Fruit fly (Drosophila melanogaster) whole organism, embryonic: ENCODE measurements around the gene Naxe.

Experiments used
- CG1024 ChIP-seq: fragments of 200-800 bp; sonication (Bioruptor generic); IDR thresholded peaks from 2 replicates; pipeline ENCODE4 v1.3.6; 2022; ENCODE audit warnings: missing biosample characterization, missing genetic modification characterization
- CG10959 ChIP-seq: fragments of 200-800 bp; sonication (Bioruptor generic); IDR thresholded peaks from 2 replicates; pipeline ENCODE4 v1.3.6; 2022; ENCODE audit warnings: missing biosample characterization, missing genetic modification characterization
- CG11085 ChIP-seq: fragments of 200-800 bp; sonication (Bioruptor generic); IDR thresholded peaks from 2 replicates; pipeline ENCODE4 v1.3.6; 2022; ENCODE audit warnings: missing biosample characterization, missing genetic modification characterization
- CG11504 ChIP-seq: fragments of 200-800 bp; sonication (Bioruptor generic); optimal IDR thresholded peaks from 3 replicates; lab custom pipeline; 2019; ENCODE audit warnings: missing biosample characterization, mild to moderate bottlenecking, missing genetic modification characterization, moderate library complexity
- CG1233 ChIP-seq: fragments of 200-800 bp; sonication (Bioruptor generic); optimal IDR thresholded peaks from 4 replicates; lab custom pipeline; 2018; ENCODE audit warnings: missing biosample characterization, mild to moderate bottlenecking, missing genetic modification characterization
- CG12942 ChIP-seq: fragments of 200-800 bp; sonication (Bioruptor generic); optimal IDR thresholded peaks from 3 replicates; lab custom pipeline; 2016; ENCODE audit warnings: missing biosample characterization, missing genetic modification characterization
- CG14050 ChIP-seq: fragments of 200-800 bp; sonication (Bioruptor generic); IDR thresholded peaks from 3 replicates; pipeline ENCODE4 v1.3.6; 2022; ENCODE audit warnings: missing biosample characterization, missing genetic modification characterization
- CG17361 ChIP-seq: fragments of 200-800 bp; sonication (Bioruptor generic); IDR thresholded peaks from 3 replicates; pipeline ENCODE4 v1.3.6; 2022; ENCODE audit warnings: missing biosample characterization, missing genetic modification characterization
- CG18011 ChIP-seq: fragments of 200-800 bp; sonication (Bioruptor generic); optimal IDR thresholded peaks from 2 replicates; lab custom pipeline; 2017; ENCODE audit warnings: missing biosample characterization, missing genetic modification characterization, mild to moderate bottlenecking, moderate library complexity, missing genotype
- CG1832 ChIP-seq: fragments of 200-800 bp; sonication (Bioruptor generic); optimal IDR thresholded peaks from 2 replicates; lab custom pipeline; 2017; ENCODE audit warnings: missing biosample characterization, mild to moderate bottlenecking, missing genetic modification characterization, inconsistent platforms
- CG18764 ChIP-seq: fragments of 200-800 bp; sonication (Bioruptor generic); optimal IDR thresholded peaks from 3 replicates; lab custom pipeline; 2016; ENCODE audit warnings: missing biosample characterization, missing genetic modification characterization
- CG2712 ChIP-seq: fragments of 200-800 bp; optimal IDR thresholded peaks from 3 replicates; lab custom pipeline; 2019; ENCODE audit warnings: missing biosample characterization, mild to moderate bottlenecking, missing genetic modification characterization, moderate library complexity
- CG30431 ChIP-seq: fragments of 200-800 bp; sonication (Bioruptor generic); optimal IDR thresholded peaks from 2 replicates; lab custom pipeline; 2017; ENCODE audit warnings: missing biosample characterization, missing genetic modification characterization
- CG31224 ChIP-seq: fragments of 200-800 bp; sonication (Bioruptor generic); IDR thresholded peaks from 2 replicates; pipeline ENCODE4 v1.3.6; 2022; ENCODE audit warnings: missing biosample characterization, missing genetic modification characterization
- CG4360 ChIP-seq: fragments of 200-800 bp; sonication (Bioruptor generic); IDR thresholded peaks from 2 replicates; pipeline ENCODE4 v1.3.6; 2022; ENCODE audit warnings: missing biosample characterization, missing genetic modification characterization
- CG5245 ChIP-seq: fragments of 200-800 bp; sonication (Bioruptor generic); optimal IDR thresholded peaks from 3 replicates; lab custom pipeline; 2016; ENCODE audit warnings: missing biosample characterization, missing genetic modification characterization
- CG5953 ChIP-seq: fragments of 200-800 bp; sonication (Bioruptor generic); IDR thresholded peaks from 2 replicates; pipeline ENCODE4 v1.3.6; 2022; ENCODE audit warnings: missing biosample characterization, missing genetic modification characterization
- CG6689 ChIP-seq: fragments of 200-800 bp; sonication (Bioruptor generic); IDR thresholded peaks from 2 replicates; pipeline ENCODE4 v1.3.6; 2022; ENCODE audit warnings: missing biosample characterization, missing genetic modification characterization
- CG7963 ChIP-seq: fragments of 200-800 bp; sonication (Bioruptor generic); IDR thresholded peaks from 3 replicates; pipeline ENCODE4 v1.3.6; 2022; ENCODE audit warnings: missing biosample characterization, missing genetic modification characterization; ENCODE audit not compliant: partially characterized antibody
- CG8290 ChIP-seq, 3 experiments: fragments of 200-800 bp; sonication (Bioruptor generic); optimal IDR thresholded peaks; 2 replicates each; lab custom pipeline; 2016 to 2019; ENCODE audit warnings: missing biosample characterization in 3 of 3, missing genetic modification characterization in 3 of 3, mild to moderate bottlenecking in 2 of 3, moderate library complexity in 1 of 3
- CG9609 ChIP-seq: fragments of 200-800 bp; sonication (Bioruptor generic); optimal IDR thresholded peaks from 3 replicates; lab custom pipeline; 2016; ENCODE audit warnings: missing biosample characterization, missing genetic modification characterization
- E2f2 ChIP-seq: fragments of 200-800 bp; sonication (Bioruptor generic); IDR thresholded peaks from 2 replicates; pipeline ENCODE4 v1.3.6; 2022; ENCODE audit warnings: missing biosample characterization, missing genetic modification characterization
- Elba2 ChIP-seq: fragments of 200-800 bp; sonication (Bioruptor generic); optimal IDR thresholded peaks from 3 replicates; lab custom pipeline; 2016; ENCODE audit warnings: missing biosample characterization, missing genetic modification characterization
- HLH4C ChIP-seq: fragments of 200-800 bp; sonication (Bioruptor generic); IDR thresholded peaks from 3 replicates; pipeline ENCODE4 v1.3.6; 2022; ENCODE audit warnings: missing biosample characterization, missing genetic modification characterization; ENCODE audit not compliant: partially characterized antibody
- Hey ChIP-seq: fragments of 200-800 bp; sonication (Bioruptor generic); optimal IDR thresholded peaks from 3 replicates; lab custom pipeline; 2018; ENCODE audit warnings: missing biosample characterization, mild to moderate bottlenecking, missing genetic modification characterization
- Hr39 ChIP-seq: fragments of >200 bp; optimal IDR thresholded peaks from 2 replicates; lab custom pipeline; 2017
- MESR4 ChIP-seq: fragments of 200-800 bp; sonication (Bioruptor generic); optimal IDR thresholded peaks from 2 replicates; lab custom pipeline; 2018; ENCODE audit warnings: missing biosample characterization, mild to moderate bottlenecking, missing genetic modification characterization, moderate library complexity
- MTF-1 ChIP-seq: fragments of 200-800 bp; sonication (Bioruptor generic); optimal IDR thresholded peaks from 2 replicates; lab custom pipeline; 2018; ENCODE audit warnings: missing biosample characterization, mild to moderate bottlenecking, missing genetic modification characterization, borderline replicate concordance
- Optix ChIP-seq: fragments of 200-800 bp; sonication (Bioruptor generic); IDR thresholded peaks from 3 replicates; pipeline ENCODE4 v1.3.6; 2022; ENCODE audit warnings: missing biosample characterization, missing genetic modification characterization
- Sin3A ChIP-seq: fragments of >200 bp; optimal IDR thresholded peaks from 2 replicates; lab custom pipeline; 2018
- Spps ChIP-seq: fragments of 200-800 bp; sonication (Bioruptor generic); optimal IDR thresholded peaks from 2 replicates; lab custom pipeline; 2018; ENCODE audit warnings: missing biosample characterization, mild to moderate bottlenecking, missing genetic modification characterization
- Taf1 ChIP-seq: fragments of 200-800 bp; sonication (Bioruptor generic); IDR thresholded peaks from 2 replicates; pipeline ENCODE4 v1.3.6; 2022; ENCODE audit warnings: missing biosample characterization, missing genetic modification characterization
- bbx ChIP-seq: fragments of 200-800 bp; sonication (Bioruptor generic); IDR thresholded peaks from 2 replicates; pipeline ENCODE4 v1.3.6; 2022; ENCODE audit warnings: missing biosample characterization, missing genetic modification characterization; ENCODE audit not compliant: partially characterized antibody
- bigmax ChIP-seq: fragments of 200-800 bp; sonication (Bioruptor generic); optimal IDR thresholded peaks from 2 replicates; lab custom pipeline; 2018; ENCODE audit warnings: missing biosample characterization, mild to moderate bottlenecking, missing genetic modification characterization
- dpn ChIP-seq, 2 experiments: fragments of 200-800 bp; sonication (Bioruptor generic); optimal IDR thresholded peaks; 3 replicates each; lab custom pipeline; 2016; ENCODE audit warnings: missing biosample characterization in 2 of 2, missing genetic modification characterization in 2 of 2
- emc ChIP-seq: fragments of 200-800 bp; sonication (Bioruptor generic); optimal IDR thresholded peaks from 2 replicates; lab custom pipeline; 2016; ENCODE audit warnings: missing biosample characterization, missing genetic modification characterization
- ems ChIP-seq: fragments of 200-800 bp; sonication (Bioruptor generic); optimal IDR thresholded peaks from 3 replicates; lab custom pipeline; 2016; ENCODE audit warnings: missing biosample characterization, missing genetic modification characterization
- fd3F ChIP-seq: fragments of 200-800 bp; sonication (Bioruptor generic); optimal IDR thresholded peaks from 2 replicates; lab custom pipeline; 2018; ENCODE audit warnings: missing biosample characterization, mild to moderate bottlenecking, missing genetic modification characterization, moderate library complexity
- ftz-f1 ChIP-seq: fragments of 200-800 bp; sonication (Bioruptor generic); optimal IDR thresholded peaks from 2 replicates; lab custom pipeline; 2016; ENCODE audit warnings: missing biosample characterization, missing genetic modification characterization
- gce ChIP-seq: fragments of 200-800 bp; sonication (Bioruptor generic); IDR thresholded peaks from 3 replicates; pipeline ENCODE4 v1.3.6; 2022; ENCODE audit warnings: missing biosample characterization, missing genetic modification characterization
- h ChIP-seq: fragments of >200 bp; optimal IDR thresholded peaks from 2 replicates; lab custom pipeline; 2017
- hkb ChIP-seq, 2 experiments: fragments of 200-800 bp in 1 of 2; fragments of >200 bp in 1 of 2; sonication (Bioruptor generic) in 1 of 2; IDR thresholded peaks in 1 of 2; optimal IDR thresholded peaks in 1 of 2; 2 replicates each; pipeline versions ENCODE4 v1.3.6 to Lab custom; 2017 to 2022; ENCODE audit warnings: missing biosample characterization in 1 of 2, missing genetic modification characterization in 1 of 2
- org-1 ChIP-seq: fragments of 200-800 bp; sonication (Bioruptor generic); optimal IDR thresholded peaks from 2 replicates; lab custom pipeline; 2017; ENCODE audit warnings: missing biosample characterization, missing genetic modification characterization
- pzg ChIP-seq: fragments of 200-800 bp; sonication (Bioruptor generic); optimal IDR thresholded peaks from 3 replicates; lab custom pipeline; 2018; ENCODE audit warnings: missing biosample characterization, mild to moderate bottlenecking, missing genetic modification characterization, moderate library complexity
- row ChIP-seq: fragments of 200-800 bp; sonication (Bioruptor generic); IDR thresholded peaks from 3 replicates; pipeline ENCODE4 v1.3.6; 2022; ENCODE audit warnings: missing biosample characterization, missing genetic modification characterization
- sens ChIP-seq: fragments of 200-800 bp; sonication (Bioruptor generic); peaks from one replicate; lab custom pipeline; 2016; ENCODE audit warnings: missing biosample characterization, missing genetic modification characterization
- sens-2 ChIP-seq: fragments of 200-800 bp; sonication (Bioruptor generic); IDR thresholded peaks from 2 replicates; pipeline ENCODE4 v1.3.6; 2022; ENCODE audit warnings: missing biosample characterization, missing genetic modification characterization
- sim ChIP-seq: fragments of 200-800 bp; sonication (Bioruptor generic); IDR thresholded peaks from 2 replicates; pipeline ENCODE4 v1.3.6; 2022; ENCODE audit warnings: missing biosample characterization, missing genetic modification characterization
- sug ChIP-seq: fragments of 200-800 bp; optimal IDR thresholded peaks from 2 replicates; lab custom pipeline; 2019; ENCODE audit warnings: missing biosample characterization, mild to moderate bottlenecking, missing genetic modification characterization, moderate library complexity
- vnd ChIP-seq: fragments of 200-800 bp; sonication (Bioruptor generic); IDR thresholded peaks from 3 replicates; pipeline ENCODE4 v1.3.6; 2022; ENCODE audit warnings: missing biosample characterization, missing genetic modification characterization; ENCODE audit not compliant: partially characterized antibody
- zen ChIP-seq: fragments of 200-800 bp; sonication (Bioruptor generic); optimal IDR thresholded peaks from 3 replicates; lab custom pipeline; 2018; ENCODE audit warnings: missing biosample characterization, mild to moderate bottlenecking, missing genetic modification characterization, moderate library complexity
- zen2 ChIP-seq: fragments of 200-800 bp; sonication (Bioruptor generic); IDR thresholded peaks from 3 replicates; pipeline ENCODE4 v1.3.6; 2022; ENCODE audit warnings: missing biosample characterization, missing genetic modification characterization; ENCODE audit not compliant: partially characterized antibody

Naxe gene

DNA sequence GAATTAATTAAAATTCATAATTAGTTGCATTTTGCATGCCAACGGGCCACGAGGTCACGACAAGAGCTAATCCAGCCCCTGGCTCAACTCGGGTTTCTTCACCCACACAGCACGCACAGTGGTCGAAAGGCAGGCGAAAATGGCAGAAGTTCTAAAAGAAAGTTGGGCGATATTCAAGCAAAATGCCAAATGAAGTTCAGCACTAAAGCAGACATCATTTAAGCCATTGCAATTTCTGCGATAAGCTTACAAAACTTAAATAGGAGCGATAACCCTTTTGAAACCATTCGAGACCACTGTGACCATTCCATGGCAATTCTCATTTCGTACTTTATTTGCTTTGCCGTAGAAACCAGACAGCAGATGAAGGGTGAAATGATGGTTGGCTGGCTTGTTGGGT, 18.4 kb downstream of the Naxe start (continued):
- TF ChIP-seq CG17361 (GFP tag; lab: Robert Waterston, UW) (no peak), Taf1 (no peak), bbx (GFP tag; lab: Robert Waterston, UW) (no peak), Sin3A (lab: Kevin White, UChicago) (no peak), CG14050 (GFP tag; lab: Robert Waterston, UW) (peak; percentile 34; the same call in 1 of the 3 replicates), HLH4C (no peak), CG5953 (GFP tag; lab: Robert Waterston, UW) (no peak), E2f2 (GFP tag; lab: Robert Waterston, UW) (no peak), sug (tag; lab: Kevin White, UChicago) (no peak), CG2712 (tag; lab: Kevin White, UChicago) (peak; percentile 43), CG30431 (GFP tag; lab: Kevin White, UChicago) (peak; percentile 41), ftz-f1 (GFP tag; lab: Kevin White, UChicago) (no peak), CG10959 (GFP tag; lab: Robert Waterston, UW) (peak; percentile 45; the same call in 1 of the 2 replicates), sens (GFP tag; lab: Kevin White, UChicago) (peak; percentile 89), Elba2 (GFP tag; lab: Kevin White, UChicago) (no peak), zen (tag; lab: Kevin White, UChicago) (no peak), CG11504 (tag; lab: Kevin White, UChicago) (peak; percentile 62), fd3F (GFP tag; lab: Kevin White, UChicago) (no peak), hkb (optimal IDR thresholded peaks at IDR 0.05; lab: Kevin White, UChicago) (no peak), hkb (GFP tag; IDR thresholded peaks at IDR 0.05; lab: Robert Waterston, UW) (peak; percentile 51), Hr39 (lab: Kevin White, UChicago) (no peak), CG4360 (GFP tag; lab: Robert Waterston, UW) (no peak), bigmax (GFP tag; lab: Kevin White, UChicago) (no peak), row (GFP tag; lab: Robert Waterston, UW) (peak; percentile 70), CG18764 (peak; percentile 11), org-1 (GFP tag; lab: Kevin White, UChicago) (peak; percentile 10), CG1832 (GFP tag; lab: Kevin White, UChicago) (no peak), vnd (no peak), MTF-1 (GFP tag; lab: Kevin White, UChicago) (no peak), Hey (tag; lab: Kevin White, UChicago) (no peak), gce (0 out of 3 replicates have a peak, but pooled peaks have one; percentile 18), CG5245 (GFP tag; lab: Kevin White, UChicago) (no peak), Spps (no peak), CG1233 (peak; percentile 21), CG6689 (GFP tag; lab: Robert Waterston, UW) (peak; percentile 47; the same call in 1 of the 2 replicates), CG12942 (GFP tag; lab: Kevin White, UChicago) (peak; percentile 6), Optix (GFP tag; lab: Robert Waterston, UW) (peak; percentile 49; the same call in 2 of the 3 replicates), CG11085 (GFP tag; lab: Robert Waterston, UW) (no peak), ems (peak; percentile 60), zen2 (GFP tag; lab: Robert Waterston, UW) (no peak), sens-2 (GFP tag; lab: Robert Waterston, UW) (no peak), dpn (GFP tag; optimal IDR thresholded peaks at IDR 0.05; lab: Kevin White, UChicago) (peak; percentile 0 to 50), sim (GFP tag; lab: Robert Waterston, UW) (no peak), pzg (GFP tag; lab: Kevin White, UChicago) (no peak), CG31224 (GFP tag; lab: Robert Waterston, UW) (no peak), CG7963 (GFP tag; lab: Robert Waterston, UW) (no peak), h (lab: Kevin White, UChicago) (no peak), CG9609 (GFP tag; lab: Kevin White, UChicago) (peak; percentile 45), emc (GFP tag; lab: Kevin White, UChicago) (no peak), MESR4 (GFP tag; lab: Kevin White, UChicago) (no peak), CG1024 (GFP tag; lab: Robert Waterston, UW) (0 out of 2 replicates have a peak, but pooled peaks have one; percentile 20), CG18011 (GFP tag; lab: Kevin White, UChicago) (no peak), CG8290 (GFP tag; optimal IDR thresholded peaks at IDR 0.05; lab: Kevin White, UChicago) (no peak), CG8290 (tag; optimal IDR thresholded peaks at IDR 0.05; lab: Kevin White, UChicago) (peak in 1 of 2 experiments; percentile 59)
